Worm (Caenorhabditis elegans) whole organism, young adult: Measurements from ENCODE around the gene bath-23.

Source experiments
- Y56A3A.18 ChIP-seq: fragments of 200-800 bp; sonication (Bioruptor generic); IDR thresholded peaks from 2 replicates; pipeline ENCODE4 v1.3.6; 2022; ENCODE audit warnings: missing genetic modification reagents, missing genetic modification characterization, missing compliant biosample characterization
- sea-2 ChIP-seq: fragments of 200-800 bp; sonication (Bioruptor generic); IDR thresholded peaks from 2 replicates; pipeline ENCODE4 v1.3.6; 2022; ENCODE audit warnings: missing genetic modification characterization, missing compliant biosample characterization

DNA sequence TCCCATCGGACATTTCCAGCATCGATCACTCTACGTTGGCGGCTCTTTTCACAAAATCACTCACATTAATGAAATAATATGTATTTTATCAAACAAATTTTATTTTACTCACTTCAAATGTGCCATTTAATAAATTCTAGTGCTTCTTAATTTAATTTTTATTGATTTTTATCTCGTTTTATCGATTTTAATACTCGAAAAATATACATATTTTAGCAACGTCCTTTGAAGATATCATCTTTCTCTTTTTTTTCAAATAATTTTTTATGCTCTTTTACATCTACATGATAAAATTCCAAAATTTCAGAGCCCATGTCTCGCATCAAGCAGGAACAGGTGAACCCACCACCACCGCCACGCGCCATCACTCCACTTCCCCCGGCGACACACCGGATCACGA lies 12.3 kb upstream of the bath-23 start, which contains the start of the genes lido-14 and bath-27:
- TF ChIP-seq Y56A3A.18 (no peak), sea-2 (no peak)
